Fruit fly (Drosophila melanogaster) whole organism, wandering third instar larva: Measurements from ENCODE around the gene CG31493.

ENCODE experiments used
- CG32264 ChIP-seq: fragments of 200-800 bp; sonication (Bioruptor generic); optimal IDR thresholded peaks from 2 replicates; lab custom pipeline; 2016; ENCODE audit warnings: missing biosample characterization, missing genetic modification characterization
- CG9705 ChIP-seq: fragments of 200-800 bp; sonication (Bioruptor generic); optimal IDR thresholded peaks from 2 replicates; lab custom pipeline; 2018; ENCODE audit warnings: missing biosample characterization, mild to moderate bottlenecking, missing genetic modification characterization
- CrebA ChIP-seq: fragments of 200-800 bp; sonication (Bioruptor generic); optimal IDR thresholded peaks from 2 replicates; lab custom pipeline; 2016; ENCODE audit warnings: missing biosample characterization, mild to moderate bottlenecking, missing genetic modification characterization, borderline replicate concordance
- Dfd ChIP-seq: fragments of >200 bp; optimal IDR thresholded peaks from 2 replicates; lab custom pipeline; 2017; ENCODE audit warnings: missing biosample characterization, missing genetic modification characterization
- Dif ChIP-seq: fragments of 200-275, 200-300 bp; sonication (Bioruptor generic); optimal IDR thresholded peaks from 2 replicates; lab custom pipeline; 2018; ENCODE audit warnings: missing biosample characterization, missing genetic modification characterization; ENCODE audit not compliant: partially characterized antibody
- Hnf4 ChIP-seq: fragments of 200-800 bp; sonication (Bioruptor generic); optimal IDR thresholded peaks from 2 replicates; lab custom pipeline; 2016; ENCODE audit warnings: missing biosample characterization, mild to moderate bottlenecking, missing genetic modification characterization
- Hr78 ChIP-seq: fragments of >200 bp; optimal IDR thresholded peaks from 2 replicates; lab custom pipeline; 2017; ENCODE audit warnings: missing biosample characterization, missing genetic modification characterization
- Hr83 ChIP-seq: fragments of 200-300 bp; sonication (Bioruptor generic); optimal IDR thresholded peaks from 2 replicates; lab custom pipeline; 2016; ENCODE audit warnings: missing biosample characterization, mild to moderate bottlenecking, missing genetic modification characterization, moderate library complexity; ENCODE audit not compliant: poor library complexity, severe bottlenecking
- Jra ChIP-seq: sonication (Bioruptor generic); optimal IDR thresholded peaks from 2 replicates; lab custom pipeline; 2016; ENCODE audit warnings: missing biosample characterization, missing genetic modification characterization
- Mio ChIP-seq: sonication (Bioruptor generic); optimal IDR thresholded peaks from 2 replicates; lab custom pipeline; 2016; ENCODE audit warnings: missing biosample characterization, missing genetic modification characterization
- Myc ChIP-seq: fragments of >200 bp; optimal IDR thresholded peaks from 2 replicates; lab custom pipeline; 2017
- N ChIP-seq: fragments of >200 bp; optimal IDR thresholded peaks from 2 replicates; lab custom pipeline; 2018; ENCODE audit warnings: missing biosample characterization, missing external identifiers, missing genetic modification characterization
- Rel ChIP-seq, 2 experiments: fragments of 200-800 bp; sonication (Bioruptor generic) in 1 of 2; optimal IDR thresholded peaks; 2 replicates in 1 of 2; 3 replicates in 1 of 2; lab custom pipeline; 2016 to 2019; ENCODE audit warnings: mild to moderate bottlenecking in 2 of 2, missing biosample characterization in 2 of 2, missing genetic modification characterization in 2 of 2, moderate library complexity in 1 of 2
- Sp1 ChIP-seq: fragments of 200-800 bp; sonication (Bioruptor generic); optimal IDR thresholded peaks from 3 replicates; lab custom pipeline; 2019; ENCODE audit warnings: missing biosample characterization, mild to moderate bottlenecking, missing genetic modification characterization, moderate library complexity
- Vsx2 ChIP-seq: fragments of 200-300, 225-300 bp; sonication (Bioruptor generic); optimal IDR thresholded peaks from 2 replicates; lab custom pipeline; 2018; ENCODE audit warnings: missing biosample characterization, missing genetic modification characterization; ENCODE audit not compliant: partially characterized antibody
- br ChIP-seq: fragments of 200-800 bp; sonication (Bioruptor generic); optimal IDR thresholded peaks from 2 replicates; lab custom pipeline; 2016; ENCODE audit warnings: missing biosample characterization, missing genetic modification characterization
- brk ChIP-seq: fragments of 200-800 bp; sonication (Bioruptor generic); optimal IDR thresholded peaks from 2 replicates; lab custom pipeline; 2016; ENCODE audit warnings: missing biosample characterization, mild to moderate bottlenecking, missing genetic modification characterization
- dl ChIP-seq, 2 experiments: fragments of 175-275, 200-275 bp in 1 of 2; fragments of 200-275 bp in 1 of 2; sonication (Bioruptor generic); optimal IDR thresholded peaks; lab custom pipeline; 2018; ENCODE audit warnings: mild to moderate bottlenecking in 2 of 2, missing biosample characterization in 2 of 2, missing genetic modification characterization in 2 of 2, moderate library complexity in 2 of 2; ENCODE audit not compliant: partially characterized antibody in 2 of 2, insufficient read depth in 1 of 2
- dmrt93B ChIP-seq: fragments of 200-800 bp; sonication (Bioruptor generic); optimal IDR thresholded peaks from 2 replicates; lab custom pipeline; 2018; ENCODE audit warnings: missing biosample characterization, mild to moderate bottlenecking, missing genetic modification characterization
- dsf ChIP-seq: sonication (Bioruptor generic); optimal IDR thresholded peaks from 2 replicates; lab custom pipeline; 2016; ENCODE audit warnings: missing biosample characterization, missing genetic modification characterization, borderline replicate concordance
- foxo ChIP-seq, 2 experiments: fragments of 200-800 bp; sonication (Bioruptor generic); optimal IDR thresholded peaks; 2 replicates in 1 of 2; 3 replicates in 1 of 2; lab custom pipeline; 2016 to 2017; ENCODE audit warnings: missing biosample characterization in 2 of 2, missing genetic modification characterization in 2 of 2
- fru ChIP-seq: fragments of 200-800 bp; sonication (Bioruptor generic); optimal IDR thresholded peaks from 3 replicates; lab custom pipeline; 2016; ENCODE audit warnings: missing biosample characterization, mild to moderate bottlenecking, missing genetic modification characterization
- h ChIP-seq: fragments of 200-800 bp; sonication (Bioruptor generic); optimal IDR thresholded peaks from 3 replicates; lab custom pipeline; 2016; ENCODE audit warnings: missing biosample characterization, mild to moderate bottlenecking, missing genetic modification characterization
- jim ChIP-seq: fragments of 175-275, 200-325 bp; sonication (Bioruptor generic); optimal IDR thresholded peaks from 2 replicates; lab custom pipeline; 2016; ENCODE audit warnings: missing biosample characterization, mild to moderate bottlenecking, missing genetic modification characterization
- lola ChIP-seq: fragments of >200 bp; optimal IDR thresholded peaks from 2 replicates; lab custom pipeline; 2017; ENCODE audit warnings: missing biosample characterization, missing genetic modification characterization
- pan ChIP-seq: fragments of >200 bp; optimal IDR thresholded peaks from 2 replicates; lab custom pipeline; 2017
- rgr ChIP-seq: fragments of 200-800 bp; sonication (Bioruptor generic); optimal IDR thresholded peaks from 3 replicates; lab custom pipeline; 2016; ENCODE audit warnings: missing biosample characterization, mild to moderate bottlenecking, missing genetic modification characterization
- sage ChIP-seq: fragments of 200-800 bp; sonication (Bioruptor generic); optimal IDR thresholded peaks from 2 replicates; lab custom pipeline; 2016; ENCODE audit warnings: missing biosample characterization, mild to moderate bottlenecking, missing genetic modification characterization
- sv ChIP-seq: fragments of 200-800 bp; sonication (Bioruptor generic); optimal IDR thresholded peaks from 3 replicates; lab custom pipeline; 2016; ENCODE audit warnings: missing biosample characterization, missing genetic modification characterization
- tai ChIP-seq: sonication (Bioruptor generic); optimal IDR thresholded peaks from 2 replicates; lab custom pipeline; 2016; ENCODE audit warnings: missing biosample characterization, missing genetic modification characterization
- usp ChIP-seq: fragments of >200 bp; optimal IDR thresholded peaks from 2 replicates; lab custom pipeline; 2017; ENCODE audit warnings: missing biosample characterization, missing genetic modification characterization

Gene CG31493

dm6 chr3R:7111206-7111858 lies 20.0 kb upstream of the CG31493 start:
- TF ChIP-seq CrebA (GFP tag; lab: Kevin White, UChicago), result no peak
- no peak for TF ChIP-seq br
- no peak for TF ChIP-seq Mio (GFP tag; lab: Kevin White, UChicago)
- no peak for TF ChIP-seq N
- TF ChIP-seq usp, result no peak
- TF ChIP-seq pan (lab: Kevin White, UChicago), result no peak
- TF ChIP-seq CG32264 (GFP tag; lab: Kevin White, UChicago), result no peak
- no peak for TF ChIP-seq Hnf4
- no peak for TF ChIP-seq dl (GFP tag; optimal IDR thresholded peaks at IDR 0.05; lab: Kevin White, UChicago; ENCODE audit: insufficient read depth in 1 of 2, partially characterized antibody in 2 of 2)
- no peak for TF ChIP-seq Rel (GFP tag; optimal IDR thresholded peaks at IDR 0.05; lab: Kevin White, UChicago)
- TF ChIP-seq Rel (tag; optimal IDR thresholded peaks at IDR 0.05; lab: Kevin White, UChicago), result no peak
- no peak for TF ChIP-seq jim (GFP tag; lab: Kevin White, UChicago)
- TF ChIP-seq Hr78 (GFP tag; lab: Kevin White, UChicago), result no peak
- TF ChIP-seq Hr83 (GFP tag; lab: Kevin White, UChicago), result no peak
- no peak for TF ChIP-seq tai (GFP tag; lab: Kevin White, UChicago)
- TF ChIP-seq CG9705 (GFP tag; lab: Kevin White, UChicago), result no peak
- TF ChIP-seq h (GFP tag; lab: Kevin White, UChicago), result no peak
- TF ChIP-seq, all 38 proteins: peak for 0

- TF ChIP-seq dl (GFP tag; optimal IDR thresholded peaks at IDR 0.05; lab: Kevin White, UChicago; ENCODE audit: insufficient read depth in 1 of 2, partially characterized antibody in 2 of 2) (no peak), dmrt93B (no peak), dsf (GFP tag; lab: Kevin White, UChicago) (no peak), rgr (GFP tag; lab: Kevin White, UChicago) (no peak), Hr78 (GFP tag; lab: Kevin White, UChicago) (no peak), h (GFP tag; lab: Kevin White, UChicago) (no peak), Jra (no peak), Hnf4 (no peak), CG9705 (GFP tag; lab: Kevin White, UChicago) (no peak), lola (GFP tag; lab: Kevin White, UChicago) (no peak), sv (GFP tag; lab: Kevin White, UChicago) (no peak), sage (GFP tag; lab: Kevin White, UChicago) (no peak), brk (GFP tag; lab: Kevin White, UChicago) (no peak), jim (GFP tag; lab: Kevin White, UChicago) (no peak), pan (lab: Kevin White, UChicago) (no peak), Dif (GFP tag; lab: Kevin White, UChicago) (no peak)
- TF ChIP-seq, all 38 proteins: peak for 0
These were observed 18.4 kb upstream of the CG31493 start for dm6 chr3R:7112977-7113376.

- TF ChIP-seq Rel (GFP tag; optimal IDR thresholded peaks at IDR 0.05; lab: Kevin White, UChicago) (no peak), Rel (tag; optimal IDR thresholded peaks at IDR 0.05; lab: Kevin White, UChicago) (no peak)
- TF ChIP-seq, all 38 proteins: peak for 0
These were observed 14.8 kb upstream of the CG31493 start for dm6 chr3R:7116511-7116910.

- no peak for TF ChIP-seq fru (GFP tag; lab: Kevin White, UChicago)
- no peak for TF ChIP-seq sage (GFP tag; lab: Kevin White, UChicago)
- TF ChIP-seq h (GFP tag; lab: Kevin White, UChicago), result no peak
- no peak for TF ChIP-seq CG9705 (GFP tag; lab: Kevin White, UChicago)
- no peak for TF ChIP-seq Hnf4
- no peak for TF ChIP-seq rgr (GFP tag; lab: Kevin White, UChicago)
- no peak for TF ChIP-seq Myc (lab: Kevin White, UChicago)
- TF ChIP-seq dmrt93B, result no peak
- TF ChIP-seq CrebA (GFP tag; lab: Kevin White, UChicago), result no peak
- no peak for TF ChIP-seq Dif (GFP tag; lab: Kevin White, UChicago)
- TF ChIP-seq Sp1 (GFP tag; lab: Kevin White, UChicago), result no peak
- TF ChIP-seq lola (GFP tag; lab: Kevin White, UChicago), result no peak
- no peak for TF ChIP-seq foxo (GFP tag; optimal IDR thresholded peaks at IDR 0.05; lab: Kevin White, UChicago)
- TF ChIP-seq Vsx2 (GFP tag; lab: Kevin White, UChicago), result no peak
- TF ChIP-seq Mio (GFP tag; lab: Kevin White, UChicago), result no peak
- TF ChIP-seq Dfd (GFP tag; lab: Kevin White, UChicago), result no peak
- TF ChIP-seq CG32264 (GFP tag; lab: Kevin White, UChicago), result no peak
These were observed 13.8 kb upstream of the CG31493 start, which contains the start of gene Mlp84B for dm6 chr3R:7117590-7117989. Gene Mlp84B, minus strand, starts transcription at chr3R:7117732.
